Worm (Caenorhabditis elegans): Measurements from ENCODE around the gene fbxa-37.

ce11 chrIII:1315038-1315437 is 30.2 kb downstream of the fbxa-37 start, which contains the start of the genes fbxa-80 and fbxa-19:
- TF ChIP-seq ama-1 (optimal IDR thresholded peaks at IDR 0.05) (no peak), ceh-36 (tag; optimal IDR thresholded peaks at IDR 0.05) (no peak), scrt-1 (GFP tag; IDR thresholded peaks at IDR 0.05) (no peak), sea-1 (GFP tag; conservative IDR thresholded peaks at IDR 0.05) (no peak), ceh-13 (GFP tag; optimal IDR thresholded peaks at IDR 0.05) (no peak)
